Fruit fly (Drosophila melanogaster): Measurements from ENCODE around the gene CG3246.

Gene CG3246

dm6 chr2L:3457007-3457406 lies 4.7 kb downstream of the CG3246 start, which contains the start of the genes Cog3 and Sec5 (continued):
- TF ChIP-seq CG12219 (GFP tag; optimal IDR thresholded peaks at IDR 0.05) (no peak), Lhr (GFP tag; optimal IDR thresholded peaks at IDR 0.05) (no peak), gcm (GFP tag; optimal IDR thresholded peaks at IDR 0.05) (no peak), gce (GFP tag; IDR thresholded peaks at IDR 0.05) (no peak), Bteb2 (GFP tag; optimal IDR thresholded peaks at IDR 0.05) (peak; percentile 20), Rx (GFP tag; IDR thresholded peaks at IDR 0.05) (no peak), Hand (GFP tag; optimal IDR thresholded peaks at IDR 0.05) (no peak), twi (tag; optimal IDR thresholded peaks at IDR 0.05) (no peak), Dad (GFP tag; optimal IDR thresholded peaks at IDR 0.05) (no peak), CG8089 (GFP tag; optimal IDR thresholded peaks at IDR 0.05) (no peak), CG2129 (GFP tag; IDR thresholded peaks at IDR 0.05; ENCODE audit: partially characterized antibody) (no peak), CG8388 (GFP tag; optimal IDR thresholded peaks at IDR 0.05) (no peak), CG2678 (tag; optimal IDR thresholded peaks at IDR 0.05) (no peak), HHEX (GFP tag; optimal IDR thresholded peaks at IDR 0.05) (no peak), CG14441 (GFP tag; IDR thresholded peaks at IDR 0.05) (peak; percentile 59), zen (tag; optimal IDR thresholded peaks at IDR 0.05) (peak; percentile 67), CG12659 (GFP tag; optimal IDR thresholded peaks at IDR 0.05) (peak; percentile 65), NC2α (GFP tag; optimal IDR thresholded peaks at IDR 0.05) (no peak), CG33557 (GFP tag; optimal IDR thresholded peaks at IDR 0.05) (peak; percentile 56), CG12391 (tag; optimal IDR thresholded peaks at IDR 0.05) (peak; percentile 83), CG17612 (GFP tag; IDR thresholded peaks at IDR 0.05) (no peak), vfl (GFP tag; optimal IDR thresholded peaks at IDR 0.05) (peak; percentile 60), Chrac-16 (GFP tag; optimal IDR thresholded peaks at IDR 0.05) (peak; percentile 61), luna (GFP tag; optimal IDR thresholded peaks at IDR 0.05) (no peak), grau (tag; optimal IDR thresholded peaks at IDR 0.05) (peak; percentile 73), HmgD (GFP tag; optimal IDR thresholded peaks at IDR 0.05) (peak; percentile 17), CG1792 (GFP tag; optimal IDR thresholded peaks at IDR 0.05) (no peak), Trl (optimal IDR thresholded peaks at IDR 0.05) (no peak), Trl (GFP tag; optimal IDR thresholded peaks at IDR 0.05) (no peak), da (GFP tag; optimal IDR thresholded peaks at IDR 0.05) (no peak), Xbp1 (GFP tag; optimal IDR thresholded peaks at IDR 0.05) (peak; percentile 58), CG9215 (GFP tag; IDR thresholded peaks at IDR 0.05) (peak; percentile 76), Scr (GFP tag; IDR thresholded peaks at IDR 0.05; ENCODE audit: partially characterized antibody) (0 out of 2 replicates have a peak, but pooled peaks have one; percentile 26), CG18262 (tag; optimal IDR thresholded peaks at IDR 0.05) (no peak), chm (GFP tag; IDR thresholded peaks at IDR 0.05) (no peak), CG3838 (GFP tag; optimal IDR thresholded peaks at IDR 0.05) (no peak), Blimp-1 (GFP tag; optimal IDR thresholded peaks at IDR 0.05) (no peak), kah (GFP tag; optimal IDR thresholded peaks at IDR 0.05) (no peak), dati (GFP tag; IDR thresholded peaks at IDR 0.05) (no peak), CG6272 (GFP tag; IDR thresholded peaks at IDR 0.05) (peak; percentile 28; the same call in 1 of the 2 replicates), H15 (GFP tag; IDR thresholded peaks at IDR 0.05) (no peak), CG32772 (GFP tag; IDR thresholded peaks at IDR 0.05) (peak; percentile 46; the same call in 1 of the 2 replicates), B-H1 (GFP tag; IDR thresholded peaks at IDR 0.05) (no peak), CG43689 (GFP tag; IDR thresholded peaks at IDR 0.05) (no peak), Adf1 (GFP tag; IDR thresholded peaks at IDR 0.05) (no peak), CG3065 (GFP tag; optimal IDR thresholded peaks at IDR 0.05) (no peak), CG12769 (tag; optimal IDR thresholded peaks at IDR 0.05) (no peak), Oli (tag; optimal IDR thresholded peaks at IDR 0.05) (no peak), CG10147 (GFP tag; optimal IDR thresholded peaks at IDR 0.05) (no peak), CG34422 (GFP tag; IDR thresholded peaks at IDR 0.05) (peak; percentile 82), onecut (GFP tag; IDR thresholded peaks at IDR 0.05) (no peak; the same call in 1 of the 2 replicates), CG14014 (GFP tag; IDR thresholded peaks at IDR 0.05) (peak; percentile 47; the same call in 1 of the 2 replicates)
